Fruit fly (Drosophila melanogaster): Measurements from ENCODE around the gene CG8852.
A peak's percentile ranks its signal among the peaks of the same experiment; 100 is the strongest.

CG8852 gene

DNA sequence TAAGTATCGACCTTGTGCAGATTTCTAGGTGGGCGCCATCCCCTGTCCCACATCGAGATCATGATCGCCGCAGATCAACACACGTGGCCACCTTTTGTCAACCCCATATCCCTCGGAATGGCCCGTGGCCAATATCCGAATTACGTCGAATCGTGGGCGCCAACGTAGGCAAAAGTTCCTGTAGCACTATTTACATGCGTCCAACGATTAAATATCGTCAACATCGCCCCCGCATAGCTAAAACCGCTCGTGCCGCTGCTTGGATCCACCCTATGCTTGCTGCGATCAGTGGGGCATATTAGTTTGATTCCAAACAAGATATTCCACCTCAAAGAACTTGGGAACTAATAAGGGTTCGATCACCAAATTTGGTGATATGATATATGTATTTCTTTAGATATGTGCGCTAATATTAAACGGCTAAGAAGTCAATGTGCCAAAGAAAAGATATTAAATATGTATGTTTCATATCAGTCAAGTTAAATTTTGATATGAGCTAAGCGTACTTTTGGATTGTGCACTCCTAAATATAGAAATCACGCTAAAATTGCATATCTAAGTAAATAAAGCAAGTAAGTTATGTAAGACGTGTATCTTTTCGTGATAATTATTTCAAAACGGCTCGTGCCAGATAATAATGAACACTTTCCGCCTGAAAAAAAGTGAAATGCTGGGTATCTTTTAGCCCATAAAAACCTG, 47.7 kb upstream of the CG8852 start (continued):
- TF ChIP-seq Mrtf (GFP tag; IDR thresholded peaks at IDR 0.05) (peak; percentile 37; the same call in 1 of the 3 replicates), Max (GFP tag; optimal IDR thresholded peaks at IDR 0.05) (peak; percentile 7), pum (GFP tag; optimal IDR thresholded peaks at IDR 0.05) (peak; percentile 17), Rfx (GFP tag; IDR thresholded peaks at IDR 0.05) (peak; percentile 40; the same call in 1 of the 2 replicates), CG10209 (GFP tag; optimal IDR thresholded peaks at IDR 0.05) (peak; percentile 52), jumu (GFP tag; optimal IDR thresholded peaks at IDR 0.05) (no peak), CG7786 (GFP tag; optimal IDR thresholded peaks at IDR 0.05) (peak; percentile 57), lmd (GFP tag; IDR thresholded peaks at IDR 0.05) (peak; percentile 34; the same call in 1 of the 2 replicates), sd (tag; optimal IDR thresholded peaks at IDR 0.05) (peak; percentile 38), dimm (GFP tag; IDR thresholded peaks at IDR 0.05) (no peak), Gug (GFP tag; IDR thresholded peaks at IDR 0.05) (no peak; the same call in 3 of the 4 replicates), emc (GFP tag; optimal IDR thresholded peaks at IDR 0.05) (no peak), trh (GFP tag; optimal IDR thresholded peaks at IDR 0.05) (no peak), CG12744 (GFP tag; optimal IDR thresholded peaks at IDR 0.05) (no peak), seq (GFP tag; IDR thresholded peaks at IDR 0.05) (no peak), Pdp1 (GFP tag; optimal IDR thresholded peaks at IDR 0.05) (peak; percentile 43 to 47), Fer2 (tag; optimal IDR thresholded peaks at IDR 0.05) (no peak), CG1792 (GFP tag; optimal IDR thresholded peaks at IDR 0.05) (peak; percentile 29), HmgZ (tag; optimal IDR thresholded peaks at IDR 0.05) (no peak), NfI (GFP tag; optimal IDR thresholded peaks at IDR 0.05) (peak; percentile 58), CG16813 (GFP tag; IDR thresholded peaks at IDR 0.05; ENCODE audit: partially characterized antibody) (no peak), bsh (GFP tag; optimal IDR thresholded peaks at IDR 0.05) (peak; percentile 13 to 28), CG10147 (GFP tag; optimal IDR thresholded peaks at IDR 0.05) (peak; percentile 32), CG34376 (GFP tag; optimal IDR thresholded peaks at IDR 0.05) (no peak), yki (optimal IDR thresholded peaks at IDR 0.05) (no peak), Lim3 (GFP tag; IDR thresholded peaks at IDR 0.05) (no peak), Atf3 (GFP tag; optimal IDR thresholded peaks at IDR 0.05) (peak; percentile 21), ham (GFP tag; IDR thresholded peaks at IDR 0.05) (no peak), wdn (GFP tag; IDR thresholded peaks at IDR 0.05) (no peak), CG9437 (GFP tag; optimal IDR thresholded peaks at IDR 0.05) (peak; percentile 48), Xrp1 (GFP tag; IDR thresholded peaks at IDR 0.05) (0 out of 2 replicates have a peak, but pooled peaks have one; percentile 20), corto (GFP tag; optimal IDR thresholded peaks at IDR 0.05) (no peak), nerfin-2 (GFP tag; IDR thresholded peaks at IDR 0.05; ENCODE audit: partially characterized antibody) (no peak), nom (GFP tag; optimal IDR thresholded peaks at IDR 0.05) (no peak), gem (tag; optimal IDR thresholded peaks at IDR 0.05) (peak; percentile 64), CG4424 (GFP tag; optimal IDR thresholded peaks at IDR 0.05) (peak; percentile 33), ap (GFP tag; IDR thresholded peaks at IDR 0.05) (no peak), CG1233 (GFP tag; optimal IDR thresholded peaks at IDR 0.05) (peak; percentile 16), CG16815 (GFP tag; optimal IDR thresholded peaks at IDR 0.05) (peak; percentile 44), salm (tag; optimal IDR thresholded peaks at IDR 0.05) (no peak), CG6272 (GFP tag; IDR thresholded peaks at IDR 0.05) (no peak), pzg (GFP tag; optimal IDR thresholded peaks at IDR 0.05) (no peak), CG18599 (GFP tag; optimal IDR thresholded peaks at IDR 0.05) (peak; percentile 15), CG12942 (GFP tag; optimal IDR thresholded peaks at IDR 0.05) (peak; percentile 47), fd96Cb (tag; optimal IDR thresholded peaks at IDR 0.05) (peak; percentile 19), CG4707 (GFP tag; optimal IDR thresholded peaks at IDR 0.05) (no peak), knrl (GFP tag; IDR thresholded peaks at IDR 0.05; ENCODE audit: partially characterized antibody) (no peak), Dbx (GFP tag; IDR thresholded peaks at IDR 0.05) (no peak), CG33557 (GFP tag; optimal IDR thresholded peaks at IDR 0.05) (no peak), Mes4 (GFP tag; optimal IDR thresholded peaks at IDR 0.05) (no peak)

Measured in whole organism, embryonic.